Worm (Caenorhabditis elegans): ENCODE measurements around the gene K05G3.2.

The K05G3.2 gene

DNA sequence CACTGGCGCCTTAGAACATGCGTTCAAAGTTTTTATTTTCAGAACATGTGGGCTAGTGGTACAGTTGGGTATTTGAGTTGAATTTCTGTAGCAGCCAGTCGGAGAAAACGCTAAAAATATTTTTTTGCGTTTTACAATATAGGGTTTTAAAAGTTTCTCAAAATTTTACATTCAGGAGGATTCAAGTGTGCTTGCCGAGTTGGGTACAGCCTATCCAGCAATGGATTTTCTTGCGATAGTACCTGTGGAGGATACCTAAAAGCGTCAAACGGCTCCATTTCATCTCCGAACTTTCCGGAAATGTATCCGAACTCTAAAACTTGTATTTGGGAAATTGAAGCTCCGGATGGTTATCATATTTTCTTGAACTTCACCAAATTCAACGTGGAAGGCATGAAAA lies 28.6 kb upstream of the K05G3.2 start:
- TF ChIP-seq hmbx-1 (tag; optimal IDR thresholded peaks at IDR 0.05) (no peak), aly-1 (tag; optimal IDR thresholded peaks at IDR 0.05) (no peak), tra-4 (tag; optimal IDR thresholded peaks at IDR 0.05) (no peak), flt-1 (GFP tag; IDR thresholded peaks at IDR 0.05) (no peak), sea-1 (GFP tag; conservative IDR thresholded peaks at IDR 0.05) (no peak), hmg-4 (GFP tag; optimal IDR thresholded peaks at IDR 0.05) (no peak), scrt-1 (GFP tag; IDR thresholded peaks at IDR 0.05) (no peak)

DNA sequence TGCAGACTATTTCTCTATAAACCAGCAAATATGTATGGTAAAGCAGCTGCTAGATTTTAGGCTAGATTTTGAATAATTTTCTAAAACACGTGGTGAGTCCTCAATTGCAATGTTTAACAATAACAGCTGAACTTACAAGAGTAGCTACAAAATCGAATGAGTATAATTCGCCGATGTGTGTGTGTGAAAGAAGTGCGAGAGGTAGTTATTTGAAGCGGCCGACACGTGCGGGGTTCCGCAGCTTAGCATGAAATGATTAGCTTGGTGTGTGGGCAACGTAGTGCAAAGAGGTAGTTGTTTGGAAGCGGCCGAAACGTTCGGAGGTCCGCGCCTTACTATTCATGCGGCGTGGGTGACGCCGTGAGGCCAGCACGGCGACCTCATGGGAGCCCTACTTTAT lies 25.9 kb upstream of the K05G3.2 start:
- TF ChIP-seq hmbx-1 (tag; optimal IDR thresholded peaks at IDR 0.05) (no peak), hnd-1 (tag; optimal IDR thresholded peaks at IDR 0.05) (no peak), tbx-37 (GFP tag; conservative IDR thresholded peaks at IDR 0.05) (no peak), tra-4 (tag; optimal IDR thresholded peaks at IDR 0.05) (no peak), flt-1 (GFP tag; IDR thresholded peaks at IDR 0.05) (no peak), ets-7 (tag; optimal IDR thresholded peaks at IDR 0.05) (no peak), sea-1 (GFP tag; conservative IDR thresholded peaks at IDR 0.05) (no peak), F13C5.2 (tag; optimal IDR thresholded peaks at IDR 0.05) (no peak), B0310.2 (tag; optimal IDR thresholded peaks at IDR 0.05) (no peak), aly-1 (tag; optimal IDR thresholded peaks at IDR 0.05) (no peak), tbx-11 (GFP tag; IDR thresholded peaks at IDR 0.05) (no peak), ama-1 (optimal IDR thresholded peaks at IDR 0.05) (no peak), hmg-4 (GFP tag; optimal IDR thresholded peaks at IDR 0.05) (no peak), ceh-13 (GFP tag; optimal IDR thresholded peaks at IDR 0.05) (no peak), ceh-36 (tag; optimal IDR thresholded peaks at IDR 0.05) (no peak), scrt-1 (GFP tag; IDR thresholded peaks at IDR 0.05) (no peak), pes-1 (GFP tag; IDR thresholded peaks at IDR 0.05) (no peak)

DNA sequence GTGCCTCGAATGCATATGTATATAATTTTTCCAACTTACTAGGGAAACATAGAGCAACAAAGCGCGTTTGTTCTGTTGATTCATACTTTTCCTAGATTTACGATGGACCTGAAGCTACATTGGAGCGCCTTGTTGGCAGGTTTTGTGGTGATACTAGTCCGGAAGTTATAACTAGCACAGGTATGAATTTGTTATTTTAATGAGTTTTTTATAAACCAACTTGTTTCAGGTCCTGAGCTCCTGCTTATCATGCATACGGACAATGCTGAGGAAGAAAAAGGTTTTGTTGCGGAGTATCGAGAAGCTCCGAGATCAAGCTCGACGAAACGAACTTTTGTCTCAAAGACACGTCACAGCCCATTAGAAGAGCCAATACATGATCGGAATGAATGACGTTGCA lies 24.0 kb upstream of the K05G3.2 start, which contains the start of gene F38E9.1:
Gene F38E9.1 (plus strand): TSS at position 301 of the 400 bp plus-strand sequence.
- TF ChIP-seq hmbx-1 (tag; optimal IDR thresholded peaks at IDR 0.05) = no peak
- no peak for TF ChIP-seq tbx-37 (GFP tag; conservative IDR thresholded peaks at IDR 0.05)
- no peak for TF ChIP-seq ets-7 (tag; optimal IDR thresholded peaks at IDR 0.05)
- TF ChIP-seq hnd-1 (tag; optimal IDR thresholded peaks at IDR 0.05) = no peak
- no peak for TF ChIP-seq ama-1 (optimal IDR thresholded peaks at IDR 0.05)
- no peak for TF ChIP-seq ceh-13 (GFP tag; optimal IDR thresholded peaks at IDR 0.05)
- no peak for TF ChIP-seq hmg-4 (GFP tag; optimal IDR thresholded peaks at IDR 0.05)

DNA sequence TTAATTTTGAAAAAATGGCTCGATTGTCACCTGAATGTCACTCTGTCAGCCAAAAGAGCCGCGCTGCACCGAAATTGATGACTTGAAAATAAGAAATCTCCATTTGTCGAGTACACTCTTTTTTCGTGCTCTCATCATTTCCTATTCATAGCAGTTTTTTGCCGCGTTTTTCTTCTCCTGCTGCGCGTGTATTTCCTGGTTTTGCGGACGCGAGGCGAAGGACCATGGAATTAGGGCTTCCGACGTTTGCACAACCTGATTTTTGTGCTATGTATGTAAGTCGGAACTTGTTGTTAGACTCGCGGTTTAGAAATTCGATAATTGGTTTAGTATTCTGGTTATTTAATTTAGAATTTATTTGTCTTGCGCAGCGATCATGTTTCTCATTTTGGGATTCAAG lies 14.5 kb upstream of the K05G3.2 start:
- TF ChIP-seq tbx-11 (GFP tag; IDR thresholded peaks at IDR 0.05) = no peak
- TF ChIP-seq ets-7 (tag; optimal IDR thresholded peaks at IDR 0.05) = no peak
- TF ChIP-seq B0310.2 (tag; optimal IDR thresholded peaks at IDR 0.05) = no peak
- TF ChIP-seq tbx-37 (GFP tag; conservative IDR thresholded peaks at IDR 0.05) = no peak
- no peak for TF ChIP-seq sea-1 (GFP tag; conservative IDR thresholded peaks at IDR 0.05)
- TF ChIP-seq scrt-1 (GFP tag; IDR thresholded peaks at IDR 0.05) = no peak
- no peak for TF ChIP-seq flt-1 (GFP tag; IDR thresholded peaks at IDR 0.05)
- no peak for TF ChIP-seq ama-1 (optimal IDR thresholded peaks at IDR 0.05)
- no peak for TF ChIP-seq pes-1 (GFP tag; IDR thresholded peaks at IDR 0.05)
- TF ChIP-seq tra-4 (tag; optimal IDR thresholded peaks at IDR 0.05) = no peak
- no peak for TF ChIP-seq ceh-36 (tag; optimal IDR thresholded peaks at IDR 0.05)
- no peak for TF ChIP-seq hmg-4 (GFP tag; optimal IDR thresholded peaks at IDR 0.05)
- TF ChIP-seq F13C5.2 (tag; optimal IDR thresholded peaks at IDR 0.05) = no peak

DNA sequence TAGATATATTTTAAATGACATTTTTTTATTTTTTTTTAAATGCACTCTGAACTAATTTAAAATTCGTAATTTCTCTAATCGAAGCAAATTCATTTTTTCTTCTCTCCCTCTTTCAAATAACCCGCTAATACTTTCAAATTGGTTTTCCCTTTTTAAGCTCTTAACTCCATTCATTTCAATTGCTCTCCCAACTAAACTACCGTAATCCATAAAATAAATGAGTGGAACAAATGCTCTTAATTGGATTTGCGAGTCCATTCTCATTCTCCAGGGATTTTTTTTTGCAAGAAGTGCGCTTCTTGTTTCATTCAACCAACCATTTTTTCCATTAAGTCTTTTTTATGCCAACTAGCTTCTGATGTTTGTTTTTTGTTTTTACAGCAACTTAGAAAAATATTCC lies 13.7 kb upstream of the K05G3.2 start:
- TF ChIP-seq hnd-1 (tag; optimal IDR thresholded peaks at IDR 0.05) = no peak
- no peak for TF ChIP-seq ceh-13 (GFP tag; optimal IDR thresholded peaks at IDR 0.05)
- TF ChIP-seq flt-1 (GFP tag; IDR thresholded peaks at IDR 0.05) = no peak
- no peak for TF ChIP-seq B0310.2 (tag; optimal IDR thresholded peaks at IDR 0.05)
- TF ChIP-seq hmbx-1 (tag; optimal IDR thresholded peaks at IDR 0.05) = no peak
- TF ChIP-seq aly-1 (tag; optimal IDR thresholded peaks at IDR 0.05) = no peak
- no peak for TF ChIP-seq hmg-4 (GFP tag; optimal IDR thresholded peaks at IDR 0.05)
- no peak for TF ChIP-seq tbx-11 (GFP tag; IDR thresholded peaks at IDR 0.05)
- TF ChIP-seq tbx-37 (GFP tag; conservative IDR thresholded peaks at IDR 0.05) = no peak
- TF ChIP-seq F13C5.2 (tag; optimal IDR thresholded peaks at IDR 0.05) = no peak
- TF ChIP-seq sea-1 (GFP tag; conservative IDR thresholded peaks at IDR 0.05) = no peak
- no peak for TF ChIP-seq tra-4 (tag; optimal IDR thresholded peaks at IDR 0.05)
- no peak for TF ChIP-seq ama-1 (optimal IDR thresholded peaks at IDR 0.05)
- no peak for TF ChIP-seq scrt-1 (GFP tag; IDR thresholded peaks at IDR 0.05)
- TF ChIP-seq pes-1 (GFP tag; IDR thresholded peaks at IDR 0.05) = no peak
- no peak for TF ChIP-seq ceh-36 (tag; optimal IDR thresholded peaks at IDR 0.05)
- no peak for TF ChIP-seq ets-7 (tag; optimal IDR thresholded peaks at IDR 0.05)

DNA sequence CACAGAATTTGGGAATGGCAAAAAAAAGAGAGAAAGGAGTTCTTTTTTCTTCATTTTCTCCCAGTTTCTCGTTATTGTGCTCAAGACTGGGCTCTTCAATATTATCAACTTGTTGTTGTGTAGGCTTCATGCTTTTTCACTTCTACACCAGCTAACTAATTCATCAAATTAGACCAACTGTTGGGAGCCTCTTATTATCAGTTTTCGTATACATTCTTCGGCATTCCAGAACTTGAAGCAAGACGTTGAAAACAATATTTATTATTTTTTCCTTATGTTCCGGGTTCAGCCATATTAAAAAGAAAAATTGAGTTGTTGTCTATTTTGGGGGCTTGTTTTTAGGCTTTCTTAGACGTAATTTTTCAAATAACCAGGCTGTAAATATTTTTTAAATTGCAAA lies 11.8 kb upstream of the K05G3.2 start:
- TF ChIP-seq ama-1 (optimal IDR thresholded peaks at IDR 0.05) (no peak), flt-1 (GFP tag; IDR thresholded peaks at IDR 0.05) (no peak), sea-1 (GFP tag; conservative IDR thresholded peaks at IDR 0.05) (no peak)

DNA sequence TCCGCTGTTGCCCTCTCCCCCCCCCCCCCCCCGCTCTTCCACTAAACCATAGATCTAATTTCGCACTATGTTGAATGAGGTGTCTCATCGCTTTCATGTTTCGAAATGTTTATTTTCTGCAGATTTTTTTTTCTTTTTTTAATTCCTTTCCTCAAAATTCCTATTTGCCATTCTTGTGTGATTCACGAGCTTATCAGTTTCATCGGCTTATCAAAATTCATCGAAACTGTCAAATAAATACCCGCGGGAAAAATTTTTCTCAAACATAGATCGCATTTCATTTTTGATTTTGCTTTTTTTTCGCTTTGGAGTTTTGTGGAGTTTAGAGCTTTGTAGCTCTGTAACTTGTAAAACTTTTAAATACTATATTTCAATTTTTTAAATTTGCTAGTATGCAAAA lies 10.7 kb upstream of the K05G3.2 start:
- TF ChIP-seq hmbx-1 (tag; optimal IDR thresholded peaks at IDR 0.05) (no peak), flt-1 (GFP tag; IDR thresholded peaks at IDR 0.05) (no peak), ceh-36 (tag; optimal IDR thresholded peaks at IDR 0.05) (no peak)

DNA sequence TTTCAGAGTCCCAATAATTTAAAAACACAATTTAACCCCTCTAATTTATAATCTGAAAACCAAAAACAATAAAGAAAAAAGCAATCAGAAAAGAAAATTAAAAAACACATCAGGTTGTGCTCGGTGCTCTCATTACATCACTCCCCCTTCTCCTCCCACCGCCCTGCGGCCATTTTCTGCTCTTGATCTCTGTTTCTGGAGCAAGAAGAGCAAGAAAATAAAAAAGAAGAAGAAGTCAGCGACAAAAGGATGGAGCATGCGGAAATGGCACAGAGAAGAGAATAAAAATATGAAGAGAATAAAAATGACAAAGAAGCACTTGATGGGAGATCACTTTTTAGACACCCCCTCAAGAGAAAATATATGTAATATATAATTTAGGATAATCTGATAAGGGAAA lies 10.0 kb upstream of the K05G3.2 start:
- TF ChIP-seq ama-1 (optimal IDR thresholded peaks at IDR 0.05) (no peak), tbx-37 (GFP tag; conservative IDR thresholded peaks at IDR 0.05) (no peak)

DNA sequence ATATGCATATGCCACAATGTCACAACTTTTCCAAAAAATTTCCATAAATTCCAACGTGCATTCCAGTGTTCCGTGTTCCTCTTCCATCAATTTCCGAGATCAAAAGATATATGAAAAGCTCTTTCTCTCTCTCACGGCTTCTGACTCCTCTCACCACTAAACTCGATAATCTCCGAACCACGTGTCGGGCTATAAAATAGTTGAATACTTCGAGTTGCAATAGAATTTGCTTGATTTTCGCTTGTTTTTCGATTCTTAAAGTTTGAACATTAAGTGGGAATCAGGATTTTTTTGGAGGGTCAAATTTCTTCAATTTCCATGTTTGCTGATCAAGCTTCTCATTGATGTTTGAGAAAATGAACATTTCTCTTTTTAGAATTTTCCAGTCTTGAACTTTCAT lies 9.4 kb upstream of the K05G3.2 start:
- TF ChIP-seq ceh-13 (GFP tag; optimal IDR thresholded peaks at IDR 0.05) = no peak
- no peak for TF ChIP-seq hmbx-1 (tag; optimal IDR thresholded peaks at IDR 0.05)
- TF ChIP-seq F13C5.2 (tag; optimal IDR thresholded peaks at IDR 0.05) = no peak
- TF ChIP-seq sea-1 (GFP tag; conservative IDR thresholded peaks at IDR 0.05) = no peak
- TF ChIP-seq flt-1 (GFP tag; IDR thresholded peaks at IDR 0.05) = no peak
- no peak for TF ChIP-seq pes-1 (GFP tag; IDR thresholded peaks at IDR 0.05)
- TF ChIP-seq tra-4 (tag; optimal IDR thresholded peaks at IDR 0.05) = no peak
- TF ChIP-seq aly-1 (tag; optimal IDR thresholded peaks at IDR 0.05) = no peak
- no peak for TF ChIP-seq tbx-11 (GFP tag; IDR thresholded peaks at IDR 0.05)
- no peak for TF ChIP-seq scrt-1 (GFP tag; IDR thresholded peaks at IDR 0.05)
- TF ChIP-seq tbx-37 (GFP tag; conservative IDR thresholded peaks at IDR 0.05) = no peak
- no peak for TF ChIP-seq ets-7 (tag; optimal IDR thresholded peaks at IDR 0.05)
- no peak for TF ChIP-seq ceh-36 (tag; optimal IDR thresholded peaks at IDR 0.05)
- no peak for TF ChIP-seq hmg-4 (GFP tag; optimal IDR thresholded peaks at IDR 0.05)
- TF ChIP-seq ama-1 (optimal IDR thresholded peaks at IDR 0.05) = no peak

Measured in whole organism, early embryonic.